Worm (Caenorhabditis elegans) whole organism, young adult: Measurements from ENCODE around the gene srh-128.

Experiments
- B0336.3 ChIP-seq: fragments of 200-800 bp; sonication (Bioruptor generic); IDR thresholded peaks from 2 replicates; pipeline ENCODE4 v1.3.6; 2022; ENCODE audit warnings: missing genetic modification characterization, missing compliant biosample characterization
- C17E4.6 ChIP-seq: fragments of 200-800 bp; sonication (Bioruptor generic); IDR thresholded peaks from 2 replicates; pipeline ENCODE4 v1.3.6; 2022; ENCODE audit warnings: missing genetic modification reagents, missing genetic modification characterization, missing compliant biosample characterization
- F10E7.11 ChIP-seq: sonication (generic microtip); optimal IDR thresholded peaks from 2 replicates; lab custom pipeline; 2017; ENCODE audit warnings: mild to moderate bottlenecking, missing genetic modification characterization, moderate library complexity, missing compliant biosample characterization
- F49E8.2 ChIP-seq: sonication (generic microtip); optimal IDR thresholded peaks from 3 replicates; lab custom pipeline; 2017; ENCODE audit warnings: missing genetic modification characterization, mild to moderate bottlenecking, missing compliant biosample characterization, antibody characterized with exemption, moderate library complexity; ENCODE audit not compliant: insufficient read depth
- F57A8.1 ChIP-seq: fragments of 200-800 bp; sonication (Bioruptor generic); optimal IDR thresholded peaks from 2 replicates; lab custom pipeline; 2018; ENCODE audit warnings: mild to moderate bottlenecking, missing genetic modification characterization, moderate library complexity, missing compliant biosample characterization
- K12H6.12 ChIP-seq: fragments of 200-800 bp; sonication (Bioruptor generic); optimal IDR thresholded peaks from 2 replicates; lab custom pipeline; 2018; ENCODE audit warnings: mild to moderate bottlenecking, missing genetic modification characterization, missing compliant biosample characterization
- T07F8.4 ChIP-seq: sonication (generic microtip); optimal IDR thresholded peaks from 2 replicates; lab custom pipeline; 2016; ENCODE audit warnings: mild to moderate bottlenecking, missing genetic modification characterization, moderate library complexity, missing compliant biosample characterization
- Y67H2A.10 ChIP-seq: fragments of 200-800 bp; sonication (Bioruptor generic); conservative IDR thresholded peaks from 2 replicates; pipeline ENCODE4 v1.3.6; 2022; ENCODE audit warnings: missing genetic modification reagents, missing genetic modification characterization, missing compliant biosample characterization
- akir-1 ChIP-seq: fragments of 200-800 bp; sonication (Bioruptor generic); optimal IDR thresholded peaks from 2 replicates; lab custom pipeline; 2018; ENCODE audit warnings: mild to moderate bottlenecking, missing genetic modification characterization, moderate library complexity, missing compliant biosample characterization
- ama-1 ChIP-seq, 3 experiments: fragments of 150-350 bp in 1 of 3; sonication (generic microtip) in 2 of 3; optimal IDR thresholded peaks; 2 replicates each; lab custom pipeline; 2014 to 2018; ENCODE audit warnings: missing biosample characterization in 2 of 3, missing genetic modification characterization in 2 of 3, missing genetic modification reagents in 2 of 3
- athp-1 ChIP-seq: sonication (generic microtip); optimal IDR thresholded peaks from 2 replicates; lab custom pipeline; 2017; ENCODE audit warnings: mild to moderate bottlenecking, missing genetic modification characterization, missing compliant biosample characterization
- bed-1 ChIP-seq: fragments of 200-800 bp; sonication (Bioruptor generic); IDR thresholded peaks from 2 replicates; pipeline ENCODE4 v1.3.6; 2022; ENCODE audit warnings: missing genetic modification reagents, missing genetic modification characterization, missing compliant biosample characterization
- cebp-2 ChIP-seq: fragments of 200-800 bp; sonication (Bioruptor generic); IDR thresholded peaks from 2 replicates; pipeline ENCODE4 v1.3.6; 2022; ENCODE audit warnings: missing genetic modification characterization, missing compliant biosample characterization
- ceh-40 ChIP-seq: fragments of 200-800 bp; sonication (Bioruptor generic); IDR thresholded peaks from 2 replicates; pipeline ENCODE4 v1.3.6; 2022; ENCODE audit warnings: missing genetic modification characterization, missing compliant biosample characterization
- die-1 ChIP-seq: sonication (generic microtip); optimal IDR thresholded peaks from 2 replicates; lab custom pipeline; 2016; ENCODE audit warnings: missing genotype, mild to moderate bottlenecking, missing genetic modification characterization, missing compliant biosample characterization
- dpff-1 ChIP-seq: sonication (generic microtip); optimal IDR thresholded peaks from 2 replicates; lab custom pipeline; 2017; ENCODE audit warnings: mild to moderate bottlenecking, missing genetic modification characterization, missing compliant biosample characterization
- efl-1 ChIP-seq: fragments of 150-350 bp; optimal IDR thresholded peaks from 2 replicates; lab custom pipeline; 2014; ENCODE audit warnings: missing biosample characterization, missing genetic modification reagents, missing genetic modification characterization
- egl-18 ChIP-seq: fragments of 200-800 bp; sonication (Bioruptor generic); IDR thresholded peaks from 2 replicates; pipeline ENCODE4 v1.3.6; 2022; ENCODE audit warnings: missing genetic modification reagents, missing genetic modification characterization, missing compliant biosample characterization
- ekl-4 ChIP-seq: fragments of 200-800 bp; sonication (Bioruptor generic); IDR thresholded peaks from 2 replicates; pipeline ENCODE4 v1.3.6; 2022; ENCODE audit warnings: missing genetic modification reagents, missing genetic modification characterization, missing compliant biosample characterization
- ets-4 ChIP-seq: fragments of 200-800 bp; sonication (Bioruptor generic); optimal IDR thresholded peaks from 2 replicates; lab custom pipeline; 2018; ENCODE audit warnings: mild to moderate bottlenecking, missing genetic modification characterization, missing compliant biosample characterization
- him-1 ChIP-seq: sonication (generic microtip); optimal IDR thresholded peaks from 2 replicates; lab custom pipeline; 2016; ENCODE audit warnings: missing genotype, missing genetic modification reagents, missing genetic modification characterization, missing compliant biosample characterization
- hlh-12 ChIP-seq: sonication (generic microtip); optimal IDR thresholded peaks from 2 replicates; lab custom pipeline; 2016; ENCODE audit warnings: missing genetic modification characterization, missing compliant biosample characterization
- hmg-20 ChIP-seq: fragments of 200-800 bp; sonication (Bioruptor generic); IDR thresholded peaks from 2 replicates; pipeline ENCODE4 v1.3.6; 2022; ENCODE audit warnings: missing genetic modification reagents, missing genetic modification characterization, missing compliant biosample characterization
- hrde-1 ChIP-seq: sonication (generic microtip); optimal IDR thresholded peaks from 2 replicates; lab custom pipeline; 2016; ENCODE audit warnings: missing genetic modification characterization, mild to moderate bottlenecking, missing compliant biosample characterization, moderate library complexity, missing genotype, missing genetic modification reagents, borderline replicate concordance
- lag-1 ChIP-seq: fragments of 200-800 bp; sonication (Bioruptor generic); IDR thresholded peaks from 2 replicates; pipeline ENCODE4 v1.3.6; 2022; ENCODE audit warnings: missing genetic modification reagents, missing genetic modification characterization, missing compliant biosample characterization
- let-526 ChIP-seq: fragments of 200-800 bp; sonication (Bioruptor generic); IDR thresholded peaks from 2 replicates; pipeline ENCODE4 v1.3.6; 2022; ENCODE audit warnings: missing genetic modification reagents, missing genetic modification characterization, missing compliant biosample characterization
- lin-26 ChIP-seq: fragments of 200-800 bp; sonication (Bioruptor generic); IDR thresholded peaks from 2 replicates; pipeline ENCODE4 v1.3.6; 2022; ENCODE audit warnings: missing genetic modification reagents, missing genetic modification characterization, missing compliant biosample characterization
- lin-35 ChIP-seq, 3 experiments: fragments of 150-350 bp in 2 of 3; sonication (generic microtip) in 1 of 3; optimal IDR thresholded peaks; 2 replicates each; lab custom pipeline; 2014 to 2018; ENCODE audit warnings: missing biosample characterization in 3 of 3, missing genetic modification characterization in 3 of 3, missing genetic modification reagents in 3 of 3
- lin-40 ChIP-seq: sonication (generic microtip); optimal IDR thresholded peaks from 2 replicates; lab custom pipeline; 2016; ENCODE audit warnings: missing genetic modification characterization, mild to moderate bottlenecking, missing compliant biosample characterization, missing genotype, missing genetic modification reagents
- lsl-1 ChIP-seq: fragments of 200-800 bp; sonication (Bioruptor generic); optimal IDR thresholded peaks from 2 replicates; lab custom pipeline; 2018; ENCODE audit warnings: mild to moderate bottlenecking, missing genetic modification characterization, moderate library complexity, missing compliant biosample characterization
- madf-6 ChIP-seq: fragments of 200-800 bp; sonication (Bioruptor generic); IDR thresholded peaks from 2 replicates; pipeline ENCODE4 v1.3.6; 2022; ENCODE audit warnings: missing genetic modification reagents, missing genetic modification characterization, missing compliant biosample characterization
- mcd-1 ChIP-seq: fragments of 200-800 bp; sonication (Bioruptor generic); IDR thresholded peaks from 2 replicates; pipeline ENCODE4 v1.3.6; 2022; ENCODE audit warnings: missing genetic modification reagents, missing genetic modification characterization, missing compliant biosample characterization
- mel-28 ChIP-seq: sonication (generic microtip); optimal IDR thresholded peaks from 2 replicates; lab custom pipeline; 2016; ENCODE audit warnings: borderline replicate concordance, mild to moderate bottlenecking, missing genetic modification characterization, missing compliant biosample characterization
- mxl-1 ChIP-seq: sonication (generic microtip); optimal IDR thresholded peaks from 2 replicates; lab custom pipeline; 2016; ENCODE audit warnings: missing genetic modification characterization, missing compliant biosample characterization
- nfya-1 ChIP-seq: sonication (generic microtip); optimal IDR thresholded peaks from 2 replicates; lab custom pipeline; 2017; ENCODE audit warnings: antibody characterized with exemption, missing compliant biosample characterization, missing genetic modification characterization, borderline replicate concordance; ENCODE audit not compliant: insufficient read depth
- nfyb-1 ChIP-seq: fragments of 200-800 bp; sonication (Bioruptor generic); IDR thresholded peaks from 2 replicates; pipeline ENCODE4 v1.3.6; 2022; ENCODE audit warnings: missing genetic modification reagents, missing genetic modification characterization, missing compliant biosample characterization
- rcor-1 ChIP-seq: fragments of 200-800 bp; sonication (Bioruptor generic); IDR thresholded peaks from 2 replicates; pipeline ENCODE4 v1.3.6; 2022; ENCODE audit warnings: missing genetic modification reagents, missing genetic modification characterization, missing compliant biosample characterization
- rec-8 ChIP-seq, 2 experiments: sonication (generic microtip); optimal IDR thresholded peaks; 2 replicates each; lab custom pipeline; 2016; ENCODE audit warnings: mild to moderate bottlenecking in 2 of 2, missing genetic modification characterization in 2 of 2, missing genetic modification reagents in 2 of 2, missing genotype in 2 of 2, missing biosample characterization in 1 of 2, missing compliant biosample characterization in 1 of 2, moderate library complexity in 1 of 2
- repo-1 ChIP-seq: sonication (generic microtip); optimal IDR thresholded peaks from 2 replicates; lab custom pipeline; 2017; ENCODE audit warnings: mild to moderate bottlenecking, missing genetic modification characterization, missing compliant biosample characterization
- sea-2 ChIP-seq: fragments of 200-800 bp; sonication (Bioruptor generic); IDR thresholded peaks from 2 replicates; pipeline ENCODE4 v1.3.6; 2022; ENCODE audit warnings: missing genetic modification characterization, missing compliant biosample characterization
- snpc-1.1 ChIP-seq: sonication (generic microtip); optimal IDR thresholded peaks from 2 replicates; lab custom pipeline; 2017; ENCODE audit warnings: missing genetic modification characterization, mild to moderate bottlenecking, missing compliant biosample characterization, antibody characterized with exemption, moderate library complexity, missing genotype, missing genetic modification reagents; ENCODE audit not compliant: insufficient read depth
- snpc-3.4 ChIP-seq: sonication (generic microtip); optimal IDR thresholded peaks from 2 replicates; lab custom pipeline; 2017; ENCODE audit warnings: missing genetic modification characterization, mild to moderate bottlenecking, missing compliant biosample characterization, antibody characterized with exemption, moderate library complexity, missing genotype, missing genetic modification reagents
- sptf-2 ChIP-seq: fragments of 200-800 bp; sonication (Bioruptor generic); optimal IDR thresholded peaks from 2 replicates; lab custom pipeline; 2018; ENCODE audit warnings: mild to moderate bottlenecking, missing genetic modification characterization, missing compliant biosample characterization
- tlf-1 ChIP-seq: fragments of 200-800 bp; sonication (Bioruptor generic); optimal IDR thresholded peaks from 2 replicates; lab custom pipeline; 2018; ENCODE audit warnings: mild to moderate bottlenecking, missing genetic modification characterization, missing compliant biosample characterization
- xnd-1 ChIP-seq: sonication (generic microtip); optimal IDR thresholded peaks from 2 replicates; lab custom pipeline; 2016; ENCODE audit warnings: missing genotype, missing genetic modification reagents, missing genetic modification characterization, missing compliant biosample characterization
- zfh-2 ChIP-seq: fragments of 200-800 bp; sonication (Bioruptor generic); conservative IDR thresholded peaks from 2 replicates; pipeline ENCODE4 v1.3.6; 2022; ENCODE audit warnings: missing genetic modification reagents, missing genetic modification characterization, missing compliant biosample characterization
- zim-3 ChIP-seq: sonication (generic microtip); optimal IDR thresholded peaks from 2 replicates; lab custom pipeline; 2017; ENCODE audit warnings: mild to moderate bottlenecking, missing genetic modification characterization, moderate library complexity, missing compliant biosample characterization
- ztf-18 ChIP-seq: sonication (generic microtip); optimal IDR thresholded peaks from 2 replicates; lab custom pipeline; 2016; ENCODE audit warnings: missing genotype, mild to moderate bottlenecking, missing genetic modification characterization, missing compliant biosample characterization
- ztf-25 ChIP-seq: fragments of 200-800 bp; sonication (Bioruptor generic); IDR thresholded peaks from 2 replicates; pipeline ENCODE4 v1.3.6; 2022; ENCODE audit warnings: missing genetic modification reagents, missing genetic modification characterization, missing compliant biosample characterization

The srh-128 gene

ce11 chrII:2752536-2752935 is 47.4 kb upstream of the srh-128 start, which contains the start of gene F29A7.6 (continued):
- TF ChIP-seq tlf-1 (GFP tag; lab: Kevin White, UChicago) = no peak
- TF ChIP-seq ama-1 (optimal IDR thresholded peaks at IDR 0.05; lab: Kevin White, UChicago) = no peak
- TF ChIP-seq ama-1 (GFP tag; optimal IDR thresholded peaks at IDR 0.05; lab: Kevin White, UChicago) = no peak
- TF ChIP-seq ets-4 (GFP tag; lab: Kevin White, UChicago) = no peak
- peak; percentile 5 for TF ChIP-seq snpc-1.1
- no peak for TF ChIP-seq athp-1 (tag; lab: Kevin White, UChicago)
- TF ChIP-seq sea-2 (GFP tag; lab: Robert Waterston, UW) = no peak
- TF ChIP-seq sptf-2 (GFP tag; lab: Kevin White, UChicago) = no peak
- no peak for TF ChIP-seq ekl-4
- TF ChIP-seq zim-3 = no peak
- TF ChIP-seq let-526 (GFP tag; lab: Robert Waterston, UW) = no peak
- TF ChIP-seq xnd-1 (tag; lab: Kevin White, UChicago) = no peak
- no peak for TF ChIP-seq lin-40 (tag; lab: Kevin White, UChicago)
- TF ChIP-seq C17E4.6 (GFP tag; lab: Robert Waterston, UW) = no peak
- TF ChIP-seq nfya-1 = no peak
- TF ChIP-seq die-1 (tag; lab: Kevin White, UChicago) = no peak
- TF ChIP-seq hlh-12 = no peak
- TF ChIP-seq cebp-2 (GFP tag; lab: Robert Waterston, UW) = no peak
- TF ChIP-seq mxl-1 (tag; lab: Kevin White, UChicago) = no peak
- TF ChIP-seq Y67H2A.10 (GFP tag; lab: Robert Waterston, UW) = no peak
- TF ChIP-seq dpff-1 (tag; lab: Kevin White, UChicago) = no peak
- TF ChIP-seq mcd-1 (GFP tag; lab: Robert Waterston, UW) = peak; percentile 96
- TF ChIP-seq ceh-40 = no peak
- no peak for TF ChIP-seq B0336.3 (GFP tag; lab: Robert Waterston, UW)
- TF ChIP-seq rcor-1 = peak; percentile 35; the same call in 1 of the 2 replicates
- TF ChIP-seq repo-1 (tag; lab: Kevin White, UChicago) = no peak
- no peak for TF ChIP-seq hrde-1 (tag; lab: Kevin White, UChicago)
- no peak for TF ChIP-seq mel-28 (tag; lab: Kevin White, UChicago)
- TF ChIP-seq him-1 (tag; lab: Kevin White, UChicago) = no peak
- TF ChIP-seq T07F8.4 (tag; lab: Kevin White, UChicago) = no peak
- TF ChIP-seq lag-1 (GFP tag; lab: Robert Waterston, UW) = no peak
- no peak for TF ChIP-seq ztf-25 (GFP tag; lab: Robert Waterston, UW)
- TF ChIP-seq nfyb-1 (GFP tag; lab: Robert Waterston, UW) = no peak
- no peak for TF ChIP-seq hmg-20 (GFP tag; lab: Robert Waterston, UW)
- peak; percentile 13 for TF ChIP-seq lsl-1 (GFP tag; lab: Kevin White, UChicago)
- TF ChIP-seq F10E7.11 (tag; lab: Kevin White, UChicago) = no peak
- no peak for TF ChIP-seq F57A8.1 (GFP tag; lab: Kevin White, UChicago)
- TF ChIP-seq madf-6 (GFP tag; lab: Robert Waterston, UW) = peak; percentile 62
- TF ChIP-seq efl-1 (GFP tag; lab: Kevin White, UChicago) = no peak
- no peak for TF ChIP-seq F49E8.2 (tag; lab: Kevin White, UChicago)
- no peak for TF ChIP-seq egl-18 (GFP tag; lab: Robert Waterston, UW)
- no peak for TF ChIP-seq zfh-2 (GFP tag; lab: Robert Waterston, UW)
- no peak for TF ChIP-seq rec-8 (tag; optimal IDR thresholded peaks at IDR 0.05; lab: Kevin White, UChicago)
- TF ChIP-seq akir-1 (GFP tag; lab: Kevin White, UChicago) = no peak
- no peak for TF ChIP-seq snpc-3.4 (tag; lab: Kevin White, UChicago)
- TF ChIP-seq K12H6.12 = peak; percentile 31
- no peak for TF ChIP-seq ztf-18 (tag; lab: Kevin White, UChicago)
- TF ChIP-seq lin-26 (GFP tag; lab: Robert Waterston, UW) = no peak
- TF ChIP-seq lin-35 (GFP tag; optimal IDR thresholded peaks at IDR 0.05; lab: Kevin White, UChicago) = no peak
- no peak for TF ChIP-seq bed-1
